Fruit fly (Drosophila melanogaster): ENCODE results near the gene ebd1.

DNA sequence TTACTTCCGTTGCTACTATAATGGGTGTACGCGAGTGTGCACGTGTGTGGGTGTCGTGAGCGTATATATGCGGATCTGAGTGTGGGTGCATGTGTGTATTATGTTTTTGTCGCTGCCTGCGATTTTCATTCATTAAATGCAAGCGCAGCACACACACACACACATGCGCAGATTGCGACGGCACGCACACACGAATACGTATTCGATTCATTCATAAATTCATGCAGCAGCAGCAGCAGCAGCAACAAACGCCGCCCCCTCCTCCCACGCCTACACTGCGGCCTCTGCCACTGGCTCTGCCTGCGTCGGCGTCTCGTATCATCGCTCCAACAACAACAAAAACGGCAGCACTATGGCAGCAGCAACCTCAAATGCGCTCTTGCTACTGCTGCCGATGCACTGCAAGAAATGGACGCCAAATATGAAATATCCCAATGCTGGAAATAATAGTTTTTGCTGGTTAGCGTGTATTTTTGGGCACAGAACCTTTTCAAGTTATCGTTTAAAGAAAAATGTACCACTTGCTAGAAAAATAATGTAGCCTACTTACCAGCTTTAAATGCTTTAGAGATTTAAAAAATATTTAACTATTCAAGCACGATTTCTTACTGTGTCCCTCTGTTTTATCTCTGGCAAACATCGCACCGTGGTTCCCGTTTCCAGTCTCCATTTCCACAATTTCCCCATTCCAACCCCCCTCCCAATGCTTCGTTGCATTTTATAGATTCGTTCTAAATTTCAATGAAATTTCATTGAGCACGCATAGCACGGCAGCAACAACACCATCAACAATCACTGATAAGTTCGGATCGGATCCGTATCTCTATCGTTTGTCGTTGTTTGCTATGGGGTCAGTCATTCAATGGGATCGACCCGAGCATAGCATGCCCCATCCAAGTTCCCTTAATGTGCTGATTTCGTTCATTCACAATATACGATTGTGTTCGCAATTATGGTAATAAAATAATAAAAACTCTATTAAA, 51.8 kb downstream of the ebd1 start:
- TF ChIP-seq CG13204 (GFP tag; optimal IDR thresholded peaks at IDR 0.05) (no peak), CG17806 (tag; optimal IDR thresholded peaks at IDR 0.05) (peak; percentile 71), Ets98B (GFP tag; IDR thresholded peaks at IDR 0.05) (peak; percentile 85), Snoo (tag; optimal IDR thresholded peaks at IDR 0.05) (no peak), EcR (GFP tag; optimal IDR thresholded peaks at IDR 0.05) (no peak), CG14655 (GFP tag; optimal IDR thresholded peaks at IDR 0.05) (peak; percentile 82), CG10348 (GFP tag; IDR thresholded peaks at IDR 0.05) (peak; percentile 27; the same call in 1 of the 2 replicates)

Data from whole organism, pupa.